Fruit fly (Drosophila melanogaster) Kc167 (cell line): Measurements from ENCODE around the gene CG14036.

Experiments used
- Myc ChIP-seq: fragments of >200 bp; optimal IDR thresholded peaks from 2 replicates; lab custom pipeline; 2017; ENCODE audit warnings: missing external identifiers
- Sin3A ChIP-seq: fragments of >200 bp; optimal IDR thresholded peaks from 2 replicates; lab custom pipeline; 2018; ENCODE audit warnings: missing external identifiers
- h ChIP-seq: fragments of >200 bp; optimal IDR thresholded peaks from 3 replicates; lab custom pipeline; 2018; ENCODE audit warnings: missing external identifiers
- insv ChIP-seq: fragments of >200 bp; optimal IDR thresholded peaks from 3 replicates; lab custom pipeline; 2018; ENCODE audit warnings: missing external identifiers
- psq ChIP-seq: fragments of >200 bp; optimal IDR thresholded peaks from 2 replicates; lab custom pipeline; 2017; ENCODE audit warnings: missing external identifiers
- ttk ChIP-seq: sonication (Bioruptor generic); optimal IDR thresholded peaks from 2 replicates; lab custom pipeline; 2017; ENCODE audit warnings: missing external identifiers

CG14036 gene

DNA sequence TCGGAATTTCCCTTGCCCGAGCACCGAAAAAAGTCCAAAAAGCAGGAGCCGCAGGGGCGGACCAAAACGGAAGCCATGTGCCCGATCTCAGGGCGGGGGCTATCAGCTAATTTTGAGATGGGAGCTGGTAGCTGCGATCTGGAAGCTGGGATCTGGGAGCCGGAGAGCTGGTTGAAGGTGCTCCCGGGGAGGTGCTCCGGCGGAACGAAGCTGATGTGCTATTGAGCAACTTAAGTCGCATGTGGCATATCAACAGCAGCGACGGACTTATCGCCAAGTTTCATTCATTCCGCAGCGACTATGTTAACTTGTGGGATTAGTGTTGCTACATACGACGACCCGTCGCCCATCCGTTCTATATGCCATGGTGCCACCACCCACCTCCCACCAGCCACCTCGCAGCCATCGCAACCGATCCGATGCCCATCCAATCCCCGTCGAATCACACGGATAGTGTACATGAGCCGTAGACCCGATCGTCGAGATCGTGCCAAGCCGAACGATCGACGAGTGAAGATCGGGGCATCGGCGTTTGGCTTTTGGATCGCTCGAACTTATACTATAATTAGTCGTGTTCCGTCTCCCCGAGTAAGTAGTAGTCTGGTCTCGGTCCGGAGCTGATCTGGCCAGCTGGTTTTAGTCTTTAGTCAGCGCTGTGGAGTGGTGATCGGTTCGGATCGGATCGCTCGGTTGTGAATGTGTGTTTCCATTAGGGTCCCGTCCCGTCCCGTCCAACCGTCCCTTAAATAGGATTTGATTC is 25.6 kb downstream of the CG14036 start, which contains the start of gene Col4a1:
Gene Col4a1 (plus strand): TSS at position 561 of the 760 bp plus-strand sequence.
- TF ChIP-seq ttk (no peak), h (no peak), Sin3A (no peak), Myc (lab: Kevin White, UChicago) (no peak), psq (lab: Kevin White, UChicago) (no peak), insv (no peak)

DNA sequence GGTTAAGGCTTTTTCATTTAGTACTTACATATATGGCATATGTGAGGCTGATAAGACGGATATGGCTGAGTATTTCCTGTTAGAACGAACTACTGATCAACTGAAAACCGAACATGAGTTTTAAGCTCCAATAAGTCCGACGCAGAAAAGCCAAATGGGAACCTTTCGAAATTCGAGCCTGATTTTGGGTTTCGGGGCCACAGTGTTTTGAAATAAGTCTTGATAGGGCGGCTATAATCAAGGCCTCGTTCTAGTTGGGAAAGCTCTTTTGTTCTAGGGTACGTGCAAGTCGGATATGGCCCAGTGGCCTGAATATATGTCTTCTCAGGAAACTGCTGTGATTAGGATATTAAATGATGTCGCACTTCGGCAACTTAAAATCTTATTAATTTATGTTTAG is 26.7 kb downstream of the CG14036 start, which contains the start of gene vkg:
Gene vkg (minus strand): TSS at position 101 of the 400 bp plus-strand sequence.
- TF ChIP-seq h (no peak), psq (lab: Kevin White, UChicago) (no peak), Myc (lab: Kevin White, UChicago) (no peak), insv (no peak), Sin3A (no peak), ttk (no peak)

DNA sequence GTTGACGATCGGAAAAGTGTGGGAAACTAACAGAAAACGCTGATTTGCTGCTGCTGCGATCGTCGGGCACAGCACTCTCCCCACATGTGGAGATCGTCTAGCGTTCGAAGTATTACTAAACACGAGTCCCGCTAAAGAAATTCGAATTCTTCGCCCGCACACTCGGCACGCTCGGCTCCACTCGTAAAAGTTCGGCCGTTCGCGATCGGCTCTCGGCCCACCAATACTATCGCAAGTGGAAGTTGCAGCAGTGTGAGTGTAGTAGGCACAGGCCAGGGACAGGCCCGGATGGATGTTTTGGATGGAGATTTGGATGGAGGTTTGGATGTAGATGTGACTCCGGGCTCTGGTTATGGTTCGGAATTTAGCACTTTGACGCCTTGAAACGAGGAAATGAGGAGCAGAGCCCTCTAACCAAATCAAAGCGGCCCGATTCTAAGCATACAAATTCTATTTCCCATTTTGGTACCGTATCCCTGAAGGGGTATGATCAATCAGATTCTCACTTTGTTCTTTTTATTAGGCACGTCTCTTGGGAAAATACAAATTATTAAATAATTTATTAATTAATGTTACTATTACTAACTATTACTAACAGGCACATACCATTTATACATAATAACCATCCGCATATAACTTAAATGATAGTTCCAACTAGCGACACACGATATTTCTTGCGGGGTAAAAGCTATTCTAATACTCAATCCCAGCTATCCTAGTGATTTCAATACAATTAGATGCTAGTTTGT is 27.3 kb downstream of the CG14036 start:
- TF ChIP-seq Myc (lab: Kevin White, UChicago) = no peak
- TF ChIP-seq Sin3A = no peak
- TF ChIP-seq insv = no peak
- no peak for TF ChIP-seq psq (lab: Kevin White, UChicago)
- no peak for TF ChIP-seq h
- TF ChIP-seq ttk = no peak

DNA sequence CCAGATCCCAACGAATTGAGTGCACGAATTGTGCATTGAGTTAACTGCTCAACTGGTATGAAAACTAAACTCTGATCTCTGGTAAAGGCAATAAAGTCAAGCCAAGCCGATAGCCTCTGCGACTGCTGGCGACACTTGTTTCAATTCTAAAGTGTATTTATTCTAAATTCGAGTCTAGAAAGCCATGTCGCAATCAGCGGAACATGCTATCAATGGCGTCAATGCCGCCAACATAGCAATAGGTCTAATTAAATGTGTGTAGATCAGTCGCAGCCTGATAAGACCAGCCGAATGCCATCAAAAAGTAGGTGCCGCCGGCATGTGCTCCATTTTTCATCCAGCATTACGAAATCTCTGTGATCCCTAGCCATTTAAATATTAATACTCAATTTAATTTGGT is 29.3 kb downstream of the CG14036 start:
- TF ChIP-seq insv (no peak), Sin3A (no peak), Myc (lab: Kevin White, UChicago) (no peak), h (no peak), ttk (no peak), psq (lab: Kevin White, UChicago) (no peak)

DNA sequence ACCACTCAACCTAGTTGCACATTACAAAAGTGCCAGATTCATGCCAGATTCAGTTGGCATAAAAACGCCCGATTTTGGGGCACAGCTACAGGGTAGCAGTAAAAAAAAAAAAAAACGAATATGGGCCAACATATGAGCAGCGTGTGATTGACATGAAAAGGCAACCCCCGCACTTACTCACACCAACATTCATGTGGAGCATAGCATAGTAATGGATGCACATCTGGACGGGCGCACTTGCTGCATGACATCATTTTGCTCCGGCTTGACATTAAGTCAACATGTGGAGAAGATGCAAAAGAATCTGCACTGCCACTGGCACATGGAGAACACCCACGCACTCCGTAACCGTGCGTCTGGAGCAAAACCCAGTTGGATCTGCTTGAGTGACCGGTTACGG is 32.2 kb downstream of the CG14036 start:
- TF ChIP-seq Myc (lab: Kevin White, UChicago) = no peak
- no peak for TF ChIP-seq ttk
- no peak for TF ChIP-seq Sin3A

DNA sequence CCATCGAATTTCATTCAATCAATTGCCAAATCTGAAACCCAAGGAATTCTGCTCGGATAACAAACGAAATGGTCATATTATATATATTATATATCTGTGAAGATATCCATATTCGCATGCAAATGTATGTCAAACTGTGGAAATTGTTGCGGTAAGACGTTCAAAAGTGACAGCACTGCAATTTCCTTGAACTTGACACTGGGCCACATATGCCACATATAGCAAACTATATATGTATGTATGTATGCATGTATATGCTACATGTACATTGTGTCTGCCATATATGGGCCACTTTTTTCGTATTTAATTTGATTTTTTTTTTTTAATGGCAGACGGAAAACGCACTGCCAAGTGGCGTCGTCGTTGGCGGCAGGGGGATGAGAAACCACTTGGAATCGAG is 34.3 kb downstream of the CG14036 start:
- no peak for TF ChIP-seq psq (lab: Kevin White, UChicago)
- TF ChIP-seq Sin3A = no peak
- TF ChIP-seq insv = no peak
- no peak for TF ChIP-seq ttk

DNA sequence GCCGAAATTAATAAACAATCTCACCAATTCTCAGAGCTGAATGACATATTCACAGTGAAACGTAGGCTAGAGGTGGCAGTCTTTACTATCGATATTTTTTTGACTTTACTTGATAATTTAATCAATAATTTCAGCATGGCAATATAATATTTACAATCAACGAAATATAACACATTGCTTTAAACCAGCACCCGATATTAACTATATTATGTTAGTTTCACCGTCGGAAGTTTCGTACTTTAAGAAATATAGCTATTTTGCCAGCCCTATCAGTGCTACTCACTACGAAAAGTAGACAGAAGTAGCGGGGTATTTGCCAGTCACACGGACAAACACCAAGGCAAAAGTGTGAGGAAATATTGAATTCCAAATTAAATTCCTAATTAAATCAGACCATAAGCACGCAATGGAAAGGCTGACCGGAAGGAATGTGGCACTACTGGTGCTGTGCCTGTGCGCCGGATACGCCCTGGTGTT is 44.0 kb downstream of the CG14036 start, which contains the start of the genes CG31917, Tfb5 and SelT:
Gene CG31917 (minus strand): TSS at position 51 of the 477 bp plus-strand sequence.
Gene Tfb5 (minus strand): TSS at position 51 of the 477 bp plus-strand sequence.
Gene SelT (plus strand): TSS at position 139 of the 477 bp plus-strand sequence.
- TF ChIP-seq psq (lab: Kevin White, UChicago) (no peak), insv (no peak), Sin3A (no peak), h (no peak), ttk (no peak), Myc (lab: Kevin White, UChicago) (no peak)

DNA sequence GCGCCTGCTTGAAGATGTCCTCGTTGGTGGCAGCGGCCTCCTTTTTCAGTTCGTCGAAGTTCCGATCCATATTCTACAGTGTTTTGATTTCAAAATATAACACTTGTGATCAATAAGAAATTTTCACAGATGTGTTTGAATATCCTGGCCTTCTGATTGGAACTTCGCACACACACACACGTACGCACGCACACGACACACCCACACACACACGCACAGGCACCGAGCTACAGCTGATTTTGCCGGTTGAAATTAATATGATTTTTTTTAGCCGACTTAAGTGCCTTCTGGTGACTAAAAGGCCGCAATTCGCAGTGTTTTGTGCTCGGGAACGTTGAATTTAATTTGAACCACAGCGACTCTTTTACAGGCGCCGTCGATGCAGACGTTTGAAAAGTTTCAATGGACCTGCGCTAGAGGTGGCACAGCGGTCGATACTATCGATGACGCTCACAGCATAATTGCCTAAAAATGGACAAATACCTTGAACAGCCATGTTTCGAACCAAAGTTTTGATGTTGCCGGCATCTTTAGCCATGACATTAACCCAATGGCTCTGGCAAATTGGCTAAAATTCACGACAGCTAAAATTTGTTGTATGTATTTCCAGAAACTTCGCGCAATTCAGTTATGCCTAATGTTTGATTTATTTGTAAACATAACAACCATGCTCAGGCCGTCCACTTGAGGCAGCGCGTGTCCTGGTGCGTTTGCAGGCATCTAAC is 45.3 kb downstream of the CG14036 start, which contains the start of gene Rtnl1:
Gene Rtnl1 (minus strand): TSS at position 415 of the 725 bp plus-strand sequence.
- TF ChIP-seq ttk (no peak), Myc (lab: Kevin White, UChicago) (no peak), h (no peak), insv (no peak), psq (lab: Kevin White, UChicago) (no peak), Sin3A (no peak)

DNA sequence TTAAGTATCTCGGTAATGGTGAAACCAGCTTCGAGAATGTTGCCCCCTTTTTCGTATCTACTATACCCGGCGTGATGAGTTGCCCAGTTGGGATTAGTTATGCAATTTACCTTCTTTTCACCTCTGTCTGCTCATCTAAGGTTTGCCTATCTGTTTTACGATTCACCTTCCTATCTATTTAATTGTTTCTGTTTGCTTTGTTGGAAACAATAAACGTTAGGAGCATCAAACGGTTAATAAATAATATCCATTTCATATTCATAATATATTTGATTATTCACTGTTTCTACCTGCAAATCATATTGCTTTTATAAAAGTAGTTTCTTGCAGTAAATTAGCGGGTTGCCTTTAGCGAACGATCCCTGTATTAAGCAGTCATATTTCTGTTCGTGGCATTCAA is 47.6 kb downstream of the CG14036 start:
- TF ChIP-seq ttk (no peak), psq (lab: Kevin White, UChicago) (no peak), h (no peak), Sin3A (no peak), Myc (lab: Kevin White, UChicago) (no peak)

DNA sequence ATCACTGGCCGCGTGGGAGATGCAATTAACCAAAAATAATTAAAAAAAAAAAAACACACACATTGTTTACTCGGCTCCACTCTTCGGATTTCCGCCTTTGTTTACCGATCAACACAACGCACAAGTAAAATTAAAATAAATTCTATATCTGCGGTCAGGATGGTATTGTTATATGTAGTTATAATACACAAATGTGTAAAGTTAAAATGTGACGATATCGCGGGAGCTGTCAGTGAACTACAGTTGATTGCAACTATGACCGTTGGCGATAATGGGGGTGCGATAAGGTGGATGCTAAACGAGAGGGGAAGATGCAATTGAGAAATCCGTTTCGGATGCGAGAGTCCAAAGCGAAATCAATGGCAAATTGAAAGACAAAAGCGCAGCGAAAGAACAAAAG is 48.5 kb downstream of the CG14036 start:
- TF ChIP-seq Sin3A = no peak
- TF ChIP-seq psq (lab: Kevin White, UChicago) = no peak
- no peak for TF ChIP-seq ttk
- TF ChIP-seq Myc (lab: Kevin White, UChicago) = no peak
- no peak for TF ChIP-seq insv
- no peak for TF ChIP-seq h

DNA sequence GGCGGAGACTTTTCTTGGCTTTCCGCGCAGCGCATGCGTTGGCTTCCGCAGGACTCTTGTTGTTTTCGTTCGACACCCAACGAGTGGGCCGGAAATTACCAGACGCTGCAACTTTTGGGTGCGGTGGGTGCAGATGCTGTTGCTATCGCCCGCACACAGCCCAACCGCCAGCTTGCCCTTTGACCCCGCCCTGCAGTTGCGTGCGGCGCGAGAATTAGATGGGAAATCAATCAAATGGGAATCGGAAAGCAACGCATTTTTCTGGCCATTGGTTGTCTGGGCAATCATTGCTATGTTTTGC is 49.4 kb downstream of the CG14036 start:
- TF ChIP-seq psq (lab: Kevin White, UChicago) (no peak), Sin3A (no peak), ttk (no peak), h (no peak), Myc (lab: Kevin White, UChicago) (no peak), insv (no peak)

DNA sequence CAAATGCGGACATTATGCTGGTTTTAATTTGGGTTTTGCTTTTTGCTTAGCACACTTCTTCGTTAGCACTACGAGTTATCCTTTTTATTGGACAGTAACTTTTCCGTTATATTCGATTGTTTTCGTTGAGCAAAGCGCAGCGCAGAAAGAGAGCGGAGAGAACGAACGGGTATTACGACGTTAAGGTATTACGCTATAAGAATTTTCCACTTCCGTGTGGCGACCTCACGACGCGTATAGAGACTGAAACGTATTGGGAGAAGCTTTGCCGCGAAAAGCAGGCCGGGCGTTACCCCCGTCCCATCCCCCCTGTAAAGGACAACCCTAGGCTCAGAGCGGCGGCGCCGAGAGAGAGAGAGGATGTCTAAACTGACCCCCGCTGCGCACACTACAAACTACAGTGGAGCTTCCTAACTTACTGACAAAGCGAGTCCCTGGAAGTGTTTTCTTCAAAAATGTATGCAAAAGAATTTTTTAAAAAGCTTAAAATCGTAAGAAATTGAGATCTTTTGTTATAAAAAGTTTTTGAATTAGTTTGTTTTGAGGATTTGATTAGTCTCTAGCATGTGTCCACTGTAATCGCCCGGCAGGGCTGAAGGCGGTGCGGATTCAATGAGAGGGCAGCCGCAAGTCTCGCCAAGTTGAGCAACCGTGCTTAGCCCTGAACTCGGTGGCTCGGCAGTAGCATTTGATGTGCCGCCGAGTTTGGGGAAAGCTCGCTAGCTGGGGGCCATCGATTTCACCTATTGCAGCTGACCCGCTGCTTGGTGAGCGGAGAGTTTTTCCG is 49.9 kb downstream of the CG14036 start:
- TF ChIP-seq insv (no peak), psq (lab: Kevin White, UChicago) (no peak), Sin3A (no peak), ttk (no peak), h (no peak), Myc (lab: Kevin White, UChicago) (no peak)
